Fruit fly (Drosophila melanogaster): ENCODE measurements around the gene CG18789.
A peak's percentile ranks its signal among the peaks of the same experiment; 100 is the strongest.

CG18789 gene

DNA sequence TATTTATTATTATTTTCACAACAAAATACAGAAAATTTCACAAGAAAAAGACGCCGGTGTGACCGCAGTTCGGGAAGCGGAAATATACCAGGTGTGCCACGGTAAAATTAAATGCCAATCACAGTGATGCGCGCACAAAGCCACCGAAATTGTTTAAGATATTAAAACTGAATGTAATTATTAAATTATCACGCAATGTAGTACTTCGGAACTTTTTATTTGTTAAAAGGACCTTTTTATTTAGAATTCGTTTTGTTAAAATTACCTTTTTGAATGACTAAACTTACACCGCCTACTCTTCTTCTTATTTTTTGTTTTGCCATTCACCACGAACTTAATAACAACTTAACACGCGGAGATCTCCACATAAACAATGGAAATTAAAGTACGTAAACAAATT is 7.3 kb downstream of the CG18789 start, which contains the start of the genes CG6686 and CG34163 (continued):
- peak; percentile 69 for TF ChIP-seq nmo (GFP tag; optimal IDR thresholded peaks at IDR 0.05)
- TF ChIP-seq insv (GFP tag; optimal IDR thresholded peaks at IDR 0.05), result peak in 1 of 2 experiments; percentile 3
- peak; percentile 63 for TF ChIP-seq CG2116 (GFP tag; optimal IDR thresholded peaks at IDR 0.05)
- TF ChIP-seq dm (GFP tag; optimal IDR thresholded peaks at IDR 0.05), result peak; percentile 92
- peak; percentile 43 for TF ChIP-seq Dp (GFP tag; optimal IDR thresholded peaks at IDR 0.05)
- peak; percentile 61 for TF ChIP-seq CG7271 (tag; optimal IDR thresholded peaks at IDR 0.05)
- TF ChIP-seq Sry-β (GFP tag; optimal IDR thresholded peaks at IDR 0.05), result peak; percentile 77
- peak; percentile 47 for TF ChIP-seq CG12299 (tag; optimal IDR thresholded peaks at IDR 0.05)
- TF ChIP-seq slbo (GFP tag; IDR thresholded peaks at IDR 0.05), result peak; percentile 66; the same call in 1 of the 2 replicates
- TF ChIP-seq CG4820 (GFP tag; optimal IDR thresholded peaks at IDR 0.05), result peak; percentile 42
- TF ChIP-seq CG13775 (GFP tag; optimal IDR thresholded peaks at IDR 0.05), result peak; percentile 42
- peak; percentile 29 for TF ChIP-seq CG4328 (GFP tag; optimal IDR thresholded peaks at IDR 0.05)
- TF ChIP-seq nerfin-1 (tag; optimal IDR thresholded peaks at IDR 0.05), result peak; percentile 27
- TF ChIP-seq row (GFP tag; IDR thresholded peaks at IDR 0.05), result peak; percentile 69
- no peak for TF ChIP-seq Kr (GFP tag; optimal IDR thresholded peaks at IDR 0.05)
- TF ChIP-seq CG7928 (GFP tag; optimal IDR thresholded peaks at IDR 0.05), result no peak
- TF ChIP-seq sna (GFP tag; IDR thresholded peaks at IDR 0.05; ENCODE audit: partially characterized antibody), result no peak
- TF ChIP-seq CG17359 (tag; optimal IDR thresholded peaks at IDR 0.05), result peak; percentile 35
- TF ChIP-seq CG14441 (GFP tag; IDR thresholded peaks at IDR 0.05), result peak; percentile 41; the same call in 1 of the 2 replicates
- TF ChIP-seq CG15514 (GFP tag; optimal IDR thresholded peaks at IDR 0.05), result peak; percentile 49
- no peak for TF ChIP-seq CG6175 (GFP tag; IDR thresholded peaks at IDR 0.05)
- no peak for TF ChIP-seq CG5180 (GFP tag; optimal IDR thresholded peaks at IDR 0.05)
- TF ChIP-seq CG3281 (GFP tag; optimal IDR thresholded peaks at IDR 0.05), result peak; percentile 35
- TF ChIP-seq Antp (GFP tag; optimal IDR thresholded peaks at IDR 0.05), result peak; percentile 10
- TF ChIP-seq CG31388 (GFP tag; optimal IDR thresholded peaks at IDR 0.05), result no peak
- no peak for TF ChIP-seq wdn (GFP tag; IDR thresholded peaks at IDR 0.05)
- peak; percentile 65 for TF ChIP-seq yki (optimal IDR thresholded peaks at IDR 0.05)
- TF ChIP-seq Stat92E (GFP tag; optimal IDR thresholded peaks at IDR 0.05), result peak in 1 of 3 experiments; percentile 38
- TF ChIP-seq crol (GFP tag; IDR thresholded peaks at IDR 0.05), result no peak
- TF ChIP-seq mld (GFP tag; IDR thresholded peaks at IDR 0.05; ENCODE audit: partially characterized antibody), result no peak
- TF ChIP-seq CG11085 (GFP tag; IDR thresholded peaks at IDR 0.05), result no peak
- TF ChIP-seq al (GFP tag; IDR thresholded peaks at IDR 0.05), result peak; percentile 37; the same call in 1 of the 2 replicates
- TF ChIP-seq CG18619 (GFP tag; optimal IDR thresholded peaks at IDR 0.05), result no peak
- peak; percentile 39 for TF ChIP-seq CG17829 (tag; optimal IDR thresholded peaks at IDR 0.05)
- TF ChIP-seq dmrt11E (tag; optimal IDR thresholded peaks at IDR 0.05), result peak; percentile 35
- peak; percentile 58 for TF ChIP-seq az2 (GFP tag; optimal IDR thresholded peaks at IDR 0.05)
- no peak for TF ChIP-seq scrt (GFP tag; optimal IDR thresholded peaks at IDR 0.05)
- TF ChIP-seq CG34376 (GFP tag; optimal IDR thresholded peaks at IDR 0.05), result peak; percentile 17
- TF ChIP-seq Hmr (GFP tag; optimal IDR thresholded peaks at IDR 0.05), result peak; percentile 61
- no peak for TF ChIP-seq sc (optimal IDR thresholded peaks at IDR 0.05)
- no peak for TF ChIP-seq sc (GFP tag; optimal IDR thresholded peaks at IDR 0.05)
- peak; percentile 28 for TF ChIP-seq CG10147 (GFP tag; optimal IDR thresholded peaks at IDR 0.05)
- peak; percentile 71 for TF ChIP-seq Ets97D (GFP tag; optimal IDR thresholded peaks at IDR 0.05)
- TF ChIP-seq CG1603 (tag; optimal IDR thresholded peaks at IDR 0.05), result peak; percentile 29
- TF ChIP-seq CG4617 (GFP tag; optimal IDR thresholded peaks at IDR 0.05; ENCODE audit: borderline replicate concordance), result peak; percentile 88
- peak; percentile 67 for TF ChIP-seq zfh2 (GFP tag; optimal IDR thresholded peaks at IDR 0.05)
- TF ChIP-seq CG31441 (GFP tag; IDR thresholded peaks at IDR 0.05), result no peak
- TF ChIP-seq Dip3 (GFP tag; optimal IDR thresholded peaks at IDR 0.05), result peak; percentile 56
- TF ChIP-seq CG17568 (GFP tag; optimal IDR thresholded peaks at IDR 0.05), result no peak
- peak; percentile 17 for TF ChIP-seq ftz-f1 (GFP tag; optimal IDR thresholded peaks at IDR 0.05)
- no peak for TF ChIP-seq slou (GFP tag; optimal IDR thresholded peaks at IDR 0.05)
